Fruit fly (Drosophila melanogaster): ENCODE results near the gene CRMP.

CRMP gene

DNA sequence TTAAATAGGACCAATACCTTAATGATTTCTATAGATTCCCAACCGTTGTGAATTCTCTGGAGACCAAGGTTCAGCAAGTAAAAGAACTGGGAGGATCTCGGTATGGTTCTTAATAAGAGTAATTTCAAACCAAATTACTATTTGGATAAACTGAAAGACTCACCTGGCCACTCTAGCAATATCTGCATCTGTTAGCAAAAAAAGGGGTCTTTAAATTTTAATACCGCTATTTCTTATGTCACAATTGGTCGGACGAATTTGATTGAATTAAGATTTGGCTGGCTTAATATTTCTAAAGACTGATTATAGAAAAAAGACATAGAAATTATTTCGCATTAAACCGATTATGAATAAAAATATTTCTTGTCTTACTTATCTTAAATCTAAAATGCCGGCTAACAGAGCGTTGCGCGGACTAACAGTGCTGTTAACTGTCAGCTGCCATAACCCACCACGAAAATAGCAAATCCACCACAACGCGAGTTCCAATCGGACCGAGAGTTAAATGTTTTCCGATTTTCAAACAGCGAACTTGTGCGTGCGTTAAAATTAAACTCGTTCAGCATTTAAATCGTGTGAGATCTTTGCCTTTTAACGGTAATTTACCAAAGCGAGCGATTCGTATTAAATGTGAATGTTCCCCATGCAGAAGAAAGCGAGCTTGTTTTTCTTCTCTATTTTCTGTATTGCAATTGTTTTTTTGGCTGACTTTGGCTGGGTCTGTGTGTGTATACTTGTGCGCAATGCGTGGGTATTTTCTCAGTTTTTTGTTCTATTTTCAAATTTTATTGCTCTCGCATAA is at the start of gene CRMP (continued):
- TF ChIP-seq dati (GFP tag; IDR thresholded peaks at IDR 0.05) (no peak), CG11456 (GFP tag; IDR thresholded peaks at IDR 0.05) (no peak), chinmo (GFP tag; IDR thresholded peaks at IDR 0.05; ENCODE audit: partially characterized antibody) (no peak), sqz (GFP tag; optimal IDR thresholded peaks at IDR 0.05) (peak; percentile 62), unpg (GFP tag; optimal IDR thresholded peaks at IDR 0.05) (no peak), Stat92E (GFP tag; optimal IDR thresholded peaks at IDR 0.05) (no peak), Drgx (GFP tag; IDR thresholded peaks at IDR 0.05) (no peak), sc (optimal IDR thresholded peaks at IDR 0.05) (no peak), sc (GFP tag; optimal IDR thresholded peaks at IDR 0.05) (no peak), CG32532 (GFP tag; IDR thresholded peaks at IDR 0.05) (no peak), CG13424 (tag; optimal IDR thresholded peaks at IDR 0.05) (no peak), CG15011 (GFP tag; optimal IDR thresholded peaks at IDR 0.05) (no peak), CG10979 (tag; optimal IDR thresholded peaks at IDR 0.05) (no peak), Xrp1 (GFP tag; IDR thresholded peaks at IDR 0.05) (no peak), lab (GFP tag; optimal IDR thresholded peaks at IDR 0.05) (no peak), CG5180 (GFP tag; optimal IDR thresholded peaks at IDR 0.05) (peak; percentile 22), sens (GFP tag) (peak; percentile 7)

dm6 chr3R:5523070-5523637 is 47.8 kb upstream of the CRMP start, which contains the start of the genes CG43845 and Nmdar1:
CG43845 (minus strand) TSS chr3R:5523120.
Nmdar1 (minus strand) TSS chr3R:5523328.
- TF ChIP-seq Jarid2 (GFP tag; optimal IDR thresholded peaks at IDR 0.05) (peak; percentile 0), Trl (optimal IDR thresholded peaks at IDR 0.05) (peak; percentile 57 to 61), Trl (GFP tag; optimal IDR thresholded peaks at IDR 0.05) (peak; percentile 17), CG7372 (GFP tag; IDR thresholded peaks at IDR 0.05) (peak; percentile 68; the same call in 1 of the 2 replicates), ci (GFP tag; IDR thresholded peaks at IDR 0.05) (no peak), gfzf (GFP tag; optimal IDR thresholded peaks at IDR 0.05) (no peak), Fer1 (GFP tag; optimal IDR thresholded peaks at IDR 0.05) (peak; percentile 39), Scr (GFP tag; IDR thresholded peaks at IDR 0.05; ENCODE audit: partially characterized antibody) (0 out of 2 replicates have a peak, but pooled peaks have one; percentile 8), chinmo (GFP tag; IDR thresholded peaks at IDR 0.05; ENCODE audit: partially characterized antibody) (peak; percentile 90; the same call in 2 of the 4 replicates), CG34224 (GFP tag; IDR thresholded peaks at IDR 0.05; ENCODE audit: partially characterized antibody) (peak; percentile 69; the same call in 2 of the 3 replicates), kah (GFP tag; optimal IDR thresholded peaks at IDR 0.05) (peak; percentile 90), bbx (GFP tag; IDR thresholded peaks at IDR 0.05; ENCODE audit: partially characterized antibody) (peak; percentile 12; the same call in 1 of the 2 replicates), CG42726 (GFP tag; IDR thresholded peaks at IDR 0.05; ENCODE audit: partially characterized antibody) (0 out of 2 replicates have a peak, but pooled peaks have one; percentile 5), CTCF (GFP tag; optimal IDR thresholded peaks at IDR 0.05) (peak; percentile 27), CG13287 (GFP tag; IDR thresholded peaks at IDR 0.05; ENCODE audit: partially characterized antibody) (peak; percentile 68), zen2 (GFP tag; IDR thresholded peaks at IDR 0.05; ENCODE audit: partially characterized antibody) (peak; percentile 71; the same call in 2 of the 3 replicates), sd (tag; optimal IDR thresholded peaks at IDR 0.05) (peak; percentile 18), ftz-f1 (GFP tag; optimal IDR thresholded peaks at IDR 0.05) (no peak), Dbx (GFP tag; IDR thresholded peaks at IDR 0.05) (peak; percentile 35; the same call in 1 of the 3 replicates), CG32772 (GFP tag; IDR thresholded peaks at IDR 0.05) (no peak), Deaf1 (tag; optimal IDR thresholded peaks at IDR 0.05) (peak; percentile 11), CG16779 (GFP tag; IDR thresholded peaks at IDR 0.05) (0 out of 2 replicates have a peak, but pooled peaks have one; percentile 33), vvl (GFP tag; IDR thresholded peaks at IDR 0.05) (no peak), Adf1 (GFP tag; IDR thresholded peaks at IDR 0.05) (peak; percentile 98), Med (GFP tag) (peak; percentile 72), chm (GFP tag; IDR thresholded peaks at IDR 0.05) (peak; percentile 39; the same call in 1 of the 2 replicates), scrt (GFP tag; optimal IDR thresholded peaks at IDR 0.05) (peak; percentile 93), ems (GFP tag; optimal IDR thresholded peaks at IDR 0.05) (peak; percentile 2), CG17328 (GFP tag; IDR thresholded peaks at IDR 0.05) (no peak), crp (GFP tag; optimal IDR thresholded peaks at IDR 0.05) (peak in 1 of 2 experiments; percentile 80), unc-4 (GFP tag; IDR thresholded peaks at IDR 0.05; ENCODE audit: partially characterized antibody) (peak; percentile 51)
